Fruit fly (Drosophila melanogaster): ENCODE measurements around the gene CG8927.

The CG8927 gene

dm6 chr3R:16205155-16205778 lies 24.4 kb downstream of the CG8927 start, which contains the start of gene mtSSB (continued):
- TF ChIP-seq dpn (GFP tag; optimal IDR thresholded peaks at IDR 0.05): peak; percentile 89 to 93
- peak; percentile 85 for TF ChIP-seq btn (GFP tag; optimal IDR thresholded peaks at IDR 0.05)
- TF ChIP-seq odd (GFP tag; optimal IDR thresholded peaks at IDR 0.05): no peak
- TF ChIP-seq lov (optimal IDR thresholded peaks at IDR 0.05): no peak
- peak; percentile 89 for TF ChIP-seq lov (GFP tag; IDR thresholded peaks at IDR 0.05)
- peak; percentile 45 for TF ChIP-seq tap (tag; optimal IDR thresholded peaks at IDR 0.05)
- TF ChIP-seq klu (GFP tag; IDR thresholded peaks at IDR 0.05): peak; percentile 52
- peak; percentile 75 to 93 for TF ChIP-seq chif (GFP tag; optimal IDR thresholded peaks at IDR 0.05)
- peak; percentile 59 for TF ChIP-seq Dip3 (GFP tag; optimal IDR thresholded peaks at IDR 0.05)
- peak; percentile 86 for TF ChIP-seq CG11085 (GFP tag; IDR thresholded peaks at IDR 0.05)
- peak; percentile 20 for TF ChIP-seq sqz (GFP tag; optimal IDR thresholded peaks at IDR 0.05)
- TF ChIP-seq CG8281 (tag; optimal IDR thresholded peaks at IDR 0.05): peak; percentile 40
- TF ChIP-seq CG7786 (GFP tag; optimal IDR thresholded peaks at IDR 0.05): peak; percentile 69
- peak; percentile 82 for TF ChIP-seq Mad (GFP tag; optimal IDR thresholded peaks at IDR 0.05)
- peak; percentile 91 for TF ChIP-seq Ptx1 (GFP tag; IDR thresholded peaks at IDR 0.05)
- peak; percentile 89 for TF ChIP-seq abd-A (tag; optimal IDR thresholded peaks at IDR 0.05)
- TF ChIP-seq CG31441 (GFP tag; IDR thresholded peaks at IDR 0.05): peak; percentile 59
- peak; percentile 81; the same call in 2 of the 3 replicates for TF ChIP-seq CG11093 (GFP tag; IDR thresholded peaks at IDR 0.05)
- peak; percentile 89 for TF ChIP-seq CG34422 (GFP tag; IDR thresholded peaks at IDR 0.05)
- TF ChIP-seq CG11398 (GFP tag; optimal IDR thresholded peaks at IDR 0.05): peak; percentile 76
- peak; percentile 59 for TF ChIP-seq Ets97D (GFP tag; optimal IDR thresholded peaks at IDR 0.05)
- peak; percentile 81 for TF ChIP-seq HHEX (GFP tag; optimal IDR thresholded peaks at IDR 0.05)
- TF ChIP-seq CG2889 (GFP tag; IDR thresholded peaks at IDR 0.05): peak; percentile 72
- peak; percentile 71 for TF ChIP-seq HLH54F (GFP tag; optimal IDR thresholded peaks at IDR 0.05)
- TF ChIP-seq Nf-YC (tag; optimal IDR thresholded peaks at IDR 0.05): peak; percentile 73
- peak; percentile 41 for TF ChIP-seq Kr (GFP tag; optimal IDR thresholded peaks at IDR 0.05)
- TF ChIP-seq Bdp1 (GFP tag; optimal IDR thresholded peaks at IDR 0.05): peak; percentile 61
- TF ChIP-seq tgo (GFP tag; IDR thresholded peaks at IDR 0.05): peak; percentile 88
- no peak for TF ChIP-seq CG10431 (GFP tag; optimal IDR thresholded peaks at IDR 0.05)
- TF ChIP-seq sob (GFP tag; IDR thresholded peaks at IDR 0.05): peak; percentile 91
- TF ChIP-seq bbx (GFP tag; IDR thresholded peaks at IDR 0.05; ENCODE audit: partially characterized antibody): peak; percentile 99
- TF ChIP-seq Asciz (GFP tag; optimal IDR thresholded peaks at IDR 0.05): peak; percentile 68
- TF ChIP-seq CG4328 (GFP tag; optimal IDR thresholded peaks at IDR 0.05): peak; percentile 69
- peak; percentile 96 for TF ChIP-seq vvl (GFP tag; IDR thresholded peaks at IDR 0.05)
- TF ChIP-seq repo (GFP tag; optimal IDR thresholded peaks at IDR 0.05): peak; percentile 80
- peak; percentile 87 for TF ChIP-seq Camta (GFP tag; optimal IDR thresholded peaks at IDR 0.05)
- TF ChIP-seq CG13894 (tag; optimal IDR thresholded peaks at IDR 0.05): peak; percentile 87
- TF ChIP-seq gt (GFP tag; IDR thresholded peaks at IDR 0.05): peak; percentile 60; the same call in 1 of the 2 replicates
- TF ChIP-seq CG12236 (GFP tag; optimal IDR thresholded peaks at IDR 0.05): peak; percentile 70
- peak; percentile 53 for TF ChIP-seq CG6654 (GFP tag; optimal IDR thresholded peaks at IDR 0.05)
- TF ChIP-seq ERR (GFP tag; optimal IDR thresholded peaks at IDR 0.05): peak; percentile 61
- TF ChIP-seq Lhr (GFP tag; optimal IDR thresholded peaks at IDR 0.05): peak; percentile 91
- TF ChIP-seq sc (optimal IDR thresholded peaks at IDR 0.05): no peak
- peak; percentile 77 for TF ChIP-seq sc (GFP tag; optimal IDR thresholded peaks at IDR 0.05)
- peak; percentile 77 for TF ChIP-seq ranshi (GFP tag; IDR thresholded peaks at IDR 0.05)
- peak; percentile 91 for TF ChIP-seq CG17829 (tag; optimal IDR thresholded peaks at IDR 0.05)
- no peak for TF ChIP-seq run (tag; optimal IDR thresholded peaks at IDR 0.05)
- peak; percentile 59 for TF ChIP-seq CG6813 (GFP tag; optimal IDR thresholded peaks at IDR 0.05)
- TF ChIP-seq peb (GFP tag; IDR thresholded peaks at IDR 0.05): peak; percentile 64; the same call in 1 of the 2 replicates
- peak; percentile 55 for TF ChIP-seq cato (GFP tag; optimal IDR thresholded peaks at IDR 0.05; ENCODE audit: borderline replicate concordance)
- peak; percentile 15 for TF ChIP-seq NK7.1 (GFP tag; optimal IDR thresholded peaks at IDR 0.05)
